Worm (Caenorhabditis elegans) whole organism, early embryonic: Measurements from ENCODE around the gene C07B5.4.

Experiments
- B0310.2 ChIP-seq: sonication (generic microtip); optimal IDR thresholded peaks from 2 replicates; lab custom pipeline; 2016; ENCODE audit warnings: mild to moderate bottlenecking, missing genetic modification characterization, missing compliant biosample characterization
- ceh-36 ChIP-seq: sonication (generic microtip); optimal IDR thresholded peaks from 2 replicates; lab custom pipeline; 2016; ENCODE audit warnings: missing genetic modification characterization, inconsistent platforms, missing compliant biosample characterization
- hmbx-1 ChIP-seq: sonication (generic microtip); optimal IDR thresholded peaks from 2 replicates; lab custom pipeline; 2016; ENCODE audit warnings: mild to moderate bottlenecking, missing genetic modification characterization, missing compliant biosample characterization
- tbx-11 ChIP-seq: fragments of 200-800 bp; sonication (Bioruptor generic); IDR thresholded peaks from 2 replicates; pipeline ENCODE4 v1.3.6; 2022; ENCODE audit warnings: missing genetic modification characterization, missing compliant biosample characterization
- tbx-37 ChIP-seq: fragments of 200-800 bp; sonication (Bioruptor generic); conservative IDR thresholded peaks from 2 replicates; pipeline ENCODE4 v1.3.6; 2022; ENCODE audit warnings: missing genetic modification reagents, missing genetic modification characterization, missing compliant biosample characterization

DNA sequence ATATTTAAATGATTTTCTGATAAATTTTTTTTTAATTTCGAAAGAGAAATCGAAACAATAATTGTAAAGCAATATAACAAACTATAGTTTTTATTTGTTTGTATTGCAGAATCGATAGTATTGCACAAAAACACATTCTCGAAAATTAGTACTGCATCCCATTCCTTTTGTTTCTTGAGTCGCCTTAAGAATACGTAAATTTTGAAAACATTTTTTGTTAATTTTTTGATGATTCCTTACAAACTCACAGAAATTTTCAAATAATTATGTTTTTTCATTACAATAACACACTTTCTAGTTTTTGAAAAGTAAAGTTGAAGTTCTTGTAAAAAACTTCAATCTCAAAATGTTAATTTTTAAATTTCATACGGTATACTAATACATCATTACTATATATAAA, 43.3 kb upstream of the C07B5.4 start:
- TF ChIP-seq tbx-11, result no peak
- TF ChIP-seq ceh-36 (tag; lab: Kevin White, UChicago), result no peak
- no peak for TF ChIP-seq tbx-37
- no peak for TF ChIP-seq hmbx-1 (tag; lab: Kevin White, UChicago)
- TF ChIP-seq B0310.2 (tag; lab: Kevin White, UChicago), result no peak
